Fruit fly (Drosophila melanogaster) whole organism, embryonic: ENCODE results near the gene CG14657.

Source experiments
- Aef1 ChIP-seq: fragments of 200-800 bp; sonication (Bioruptor generic); IDR thresholded peaks from 3 replicates; pipeline ENCODE4 v1.3.6; 2022; ENCODE audit warnings: missing biosample characterization, missing genetic modification characterization
- CG10321 ChIP-seq: fragments of 200-800 bp; sonication (Bioruptor generic); IDR thresholded peaks from 2 replicates; pipeline ENCODE4 v1.3.6; 2022; ENCODE audit warnings: missing biosample characterization, missing genetic modification characterization
- CG11085 ChIP-seq: fragments of 200-800 bp; sonication (Bioruptor generic); IDR thresholded peaks from 2 replicates; pipeline ENCODE4 v1.3.6; 2022; ENCODE audit warnings: missing biosample characterization, missing genetic modification characterization
- CG12659 ChIP-seq: fragments of 200-800 bp; sonication (Bioruptor generic); optimal IDR thresholded peaks from 3 replicates; lab custom pipeline; 2017; ENCODE audit warnings: mild to moderate bottlenecking, missing biosample characterization, missing genetic modification reagents, missing genetic modification characterization
- CG12769 ChIP-seq: fragments of 200-800 bp; sonication (Bioruptor generic); optimal IDR thresholded peaks from 2 replicates; lab custom pipeline; 2019; ENCODE audit warnings: missing biosample characterization, mild to moderate bottlenecking, missing genetic modification characterization, moderate library complexity
- CG14667 ChIP-seq: fragments of 200-800 bp; sonication (Bioruptor generic); IDR thresholded peaks from 2 replicates; pipeline ENCODE4 v1.3.6; 2022; ENCODE audit warnings: missing biosample characterization, missing genetic modification characterization
- CG15011 ChIP-seq: fragments of 200-800 bp; sonication (Bioruptor generic); optimal IDR thresholded peaks from 3 replicates; lab custom pipeline; 2018; ENCODE audit warnings: missing biosample characterization, mild to moderate bottlenecking, missing genetic modification characterization
- CG1603 ChIP-seq: fragments of 200-800 bp; sonication (Bioruptor generic); optimal IDR thresholded peaks from 2 replicates; lab custom pipeline; 2019; ENCODE audit warnings: missing biosample characterization, mild to moderate bottlenecking, missing genetic modification characterization, moderate library complexity
- CG4282 ChIP-seq: fragments of 200-800 bp; sonication (Bioruptor generic); optimal IDR thresholded peaks from 2 replicates; lab custom pipeline; 2016; ENCODE audit warnings: missing biosample characterization, missing genetic modification characterization
- CG4707 ChIP-seq: fragments of 200-800 bp; sonication (Bioruptor generic); optimal IDR thresholded peaks from 2 replicates; lab custom pipeline; 2018; ENCODE audit warnings: missing biosample characterization, mild to moderate bottlenecking, missing genetic modification characterization, moderate library complexity
- CG4730 ChIP-seq: fragments of 200-800 bp; sonication (Bioruptor generic); IDR thresholded peaks from 2 replicates; pipeline ENCODE4 v1.3.6; 2022; ENCODE audit warnings: missing biosample characterization, missing genetic modification characterization
- CG4854 ChIP-seq: fragments of 200-800 bp; sonication (Bioruptor generic); optimal IDR thresholded peaks from 2 replicates; lab custom pipeline; 2016; ENCODE audit warnings: missing biosample characterization, missing genetic modification characterization, inconsistent platforms
- CG5953 ChIP-seq: fragments of 200-800 bp; sonication (Bioruptor generic); IDR thresholded peaks from 2 replicates; pipeline ENCODE4 v1.3.6; 2022; ENCODE audit warnings: missing biosample characterization, missing genetic modification characterization
- CG7963 ChIP-seq: fragments of 200-800 bp; sonication (Bioruptor generic); IDR thresholded peaks from 3 replicates; pipeline ENCODE4 v1.3.6; 2022; ENCODE audit warnings: missing biosample characterization, missing genetic modification characterization; ENCODE audit not compliant: partially characterized antibody
- CHES-1-like ChIP-seq: fragments of 200-800 bp; sonication (Bioruptor generic); optimal IDR thresholded peaks from 2 replicates; lab custom pipeline; 2016; ENCODE audit warnings: missing biosample characterization, missing genetic modification characterization
- Camta ChIP-seq: fragments of 200-800 bp; sonication (Bioruptor generic); optimal IDR thresholded peaks from 2 replicates; lab custom pipeline; 2016; ENCODE audit warnings: missing biosample characterization, missing genetic modification characterization
- Chrac-16 ChIP-seq: fragments of 200-800 bp; sonication (Bioruptor generic); optimal IDR thresholded peaks from 3 replicates; lab custom pipeline; 2016; ENCODE audit warnings: missing biosample characterization, missing genetic modification characterization
- D19B ChIP-seq: fragments of 200-800 bp; sonication (Bioruptor generic); optimal IDR thresholded peaks from 2 replicates; lab custom pipeline; 2017; ENCODE audit warnings: missing biosample characterization, mild to moderate bottlenecking, missing genetic modification characterization
- Dip3 ChIP-seq: fragments of 200-800 bp; sonication (Bioruptor generic); optimal IDR thresholded peaks from 3 replicates; lab custom pipeline; 2016; ENCODE audit warnings: missing biosample characterization, missing genetic modification characterization
- E2f2 ChIP-seq: fragments of 200-800 bp; sonication (Bioruptor generic); IDR thresholded peaks from 2 replicates; pipeline ENCODE4 v1.3.6; 2022; ENCODE audit warnings: missing biosample characterization, missing genetic modification characterization
- Elba2 ChIP-seq: fragments of 200-800 bp; sonication (Bioruptor generic); optimal IDR thresholded peaks from 3 replicates; lab custom pipeline; 2016; ENCODE audit warnings: missing biosample characterization, missing genetic modification characterization
- Max ChIP-seq: fragments of 200-800 bp; sonication (Bioruptor generic); optimal IDR thresholded peaks from 2 replicates; lab custom pipeline; 2016; ENCODE audit warnings: missing biosample characterization, mild to moderate bottlenecking, missing genetic modification characterization
- Myb ChIP-seq: fragments of 200-800 bp; sonication (Bioruptor generic); optimal IDR thresholded peaks from 2 replicates; lab custom pipeline; 2016; ENCODE audit warnings: missing biosample characterization, missing genetic modification characterization
- NfI ChIP-seq: fragments of 200-800 bp; sonication (Bioruptor generic); optimal IDR thresholded peaks from 3 replicates; lab custom pipeline; 2018; ENCODE audit warnings: missing biosample characterization, mild to moderate bottlenecking, missing genetic modification characterization, moderate library complexity
- Optix ChIP-seq: fragments of 200-800 bp; sonication (Bioruptor generic); IDR thresholded peaks from 3 replicates; pipeline ENCODE4 v1.3.6; 2022; ENCODE audit warnings: missing biosample characterization, missing genetic modification characterization
- Vsx1 ChIP-seq: fragments of 200-800 bp; sonication (Bioruptor generic); optimal IDR thresholded peaks from 2 replicates; lab custom pipeline; 2017; ENCODE audit warnings: missing biosample characterization, mild to moderate bottlenecking, missing genetic modification characterization, missing genetic modification reagents
- abd-A ChIP-seq: fragments of 200-800 bp; sonication (Bioruptor generic); optimal IDR thresholded peaks from 3 replicates; lab custom pipeline; 2019; ENCODE audit warnings: missing biosample characterization, mild to moderate bottlenecking, missing genetic modification characterization, moderate library complexity
- croc ChIP-seq: fragments of 200-800 bp; sonication (Bioruptor generic); conservative IDR thresholded peaks from 3 replicates; pipeline ENCODE4 v1.3.6; 2022; ENCODE audit warnings: missing biosample characterization, missing genetic modification characterization
- crp ChIP-seq, 2 experiments: fragments of 200-800 bp; sonication (Bioruptor generic); optimal IDR thresholded peaks; 2 replicates in 1 of 2; 3 replicates in 1 of 2; lab custom pipeline; 2017; ENCODE audit warnings: missing biosample characterization in 2 of 2, missing genetic modification characterization in 2 of 2, mild to moderate bottlenecking in 1 of 2, moderate library complexity in 1 of 2
- dmrt11E ChIP-seq: fragments of 200-800 bp; sonication (Bioruptor generic); optimal IDR thresholded peaks from 3 replicates; lab custom pipeline; 2018; ENCODE audit warnings: missing biosample characterization, mild to moderate bottlenecking, missing genetic modification characterization, moderate library complexity
- dpn ChIP-seq, 2 experiments: fragments of 200-800 bp; sonication (Bioruptor generic); optimal IDR thresholded peaks; 3 replicates each; lab custom pipeline; 2016; ENCODE audit warnings: missing biosample characterization in 2 of 2, missing genetic modification characterization in 2 of 2
- eve ChIP-seq, 2 experiments: fragments of >200 bp; optimal IDR thresholded peaks; 2 replicates each; lab custom pipeline; 2017; ENCODE audit warnings: missing biosample characterization in 2 of 2, missing genetic modification characterization in 2 of 2
- ewg ChIP-seq: fragments of 200-800 bp; sonication (Bioruptor generic); optimal IDR thresholded peaks from 3 replicates; lab custom pipeline; 2017; ENCODE audit warnings: mild to moderate bottlenecking, missing biosample characterization, missing genetic modification reagents, missing genetic modification characterization
- fd3F ChIP-seq: fragments of 200-800 bp; sonication (Bioruptor generic); optimal IDR thresholded peaks from 2 replicates; lab custom pipeline; 2018; ENCODE audit warnings: missing biosample characterization, mild to moderate bottlenecking, missing genetic modification characterization, moderate library complexity
- grn ChIP-seq: fragments of 200-800 bp; sonication (Bioruptor generic); optimal IDR thresholded peaks from 3 replicates; lab custom pipeline; 2017; ENCODE audit warnings: missing biosample characterization, missing genetic modification characterization
- hth ChIP-seq: fragments of >200 bp; optimal IDR thresholded peaks from 2 replicates; lab custom pipeline; 2017; ENCODE audit warnings: inconsistent platforms
- jing ChIP-seq: fragments of 200-800 bp; sonication (Bioruptor generic); optimal IDR thresholded peaks from 2 replicates; lab custom pipeline; 2018; ENCODE audit warnings: missing biosample characterization, mild to moderate bottlenecking, missing genetic modification characterization
- lilli ChIP-seq: fragments of 200-800 bp; sonication (Bioruptor generic); optimal IDR thresholded peaks from 3 replicates; lab custom pipeline; 2016; ENCODE audit warnings: missing biosample characterization, missing genetic modification characterization
- odd ChIP-seq: fragments of 200-800 bp; sonication (Bioruptor generic); optimal IDR thresholded peaks from 2 replicates; lab custom pipeline; 2017; ENCODE audit warnings: missing biosample characterization, mild to moderate bottlenecking, missing genetic modification characterization
- org-1 ChIP-seq: fragments of 200-800 bp; sonication (Bioruptor generic); optimal IDR thresholded peaks from 2 replicates; lab custom pipeline; 2017; ENCODE audit warnings: missing biosample characterization, missing genetic modification characterization
- pan ChIP-seq, 4 experiments: fragments of >200 bp in 3 of 4; fragments of 200-800 bp in 1 of 4; sonication (Bioruptor generic) in 1 of 4; optimal IDR thresholded peaks in 3 of 4; IDR thresholded peaks in 1 of 4; 2 replicates each; pipeline versions ENCODE4 v1.3.6 to Lab custom; 2017 to 2022; ENCODE audit warnings: missing biosample characterization in 2 of 4, missing genetic modification characterization in 2 of 4, mixed read lengths in 1 of 4
- pho ChIP-seq: fragments of 200-800 bp; sonication (Bioruptor generic); optimal IDR thresholded peaks from 2 replicates; lab custom pipeline; 2016; ENCODE audit warnings: missing biosample characterization, missing genetic modification characterization
- phol ChIP-seq: fragments of 200-800 bp; sonication (Bioruptor generic); optimal IDR thresholded peaks from 3 replicates; lab custom pipeline; 2018; ENCODE audit warnings: missing biosample characterization, mild to moderate bottlenecking, missing genetic modification characterization, moderate library complexity
- pum ChIP-seq: fragments of 200-800 bp; sonication (Bioruptor generic); optimal IDR thresholded peaks from 2 replicates; lab custom pipeline; 2016; ENCODE audit warnings: missing biosample characterization, missing genetic modification characterization
- sens-2 ChIP-seq: fragments of 200-800 bp; sonication (Bioruptor generic); IDR thresholded peaks from 2 replicates; pipeline ENCODE4 v1.3.6; 2022; ENCODE audit warnings: missing biosample characterization, missing genetic modification characterization
- sna ChIP-seq: fragments of 200-800 bp; sonication (Bioruptor generic); IDR thresholded peaks from 2 replicates; pipeline ENCODE4 v1.3.6; 2022; ENCODE audit warnings: missing biosample characterization, missing genetic modification characterization; ENCODE audit not compliant: partially characterized antibody
- so ChIP-seq: fragments of 200-800 bp; sonication (Bioruptor generic); IDR thresholded peaks from 3 replicates; pipeline ENCODE4 v1.3.6; 2022; ENCODE audit warnings: missing biosample characterization, missing genetic modification characterization
- sqz ChIP-seq: fragments of 200-800 bp; sonication (Bioruptor generic); optimal IDR thresholded peaks from 3 replicates; lab custom pipeline; 2018; ENCODE audit warnings: missing biosample characterization, mild to moderate bottlenecking, missing genetic modification characterization
- tgo ChIP-seq: fragments of 200-800 bp; sonication (Bioruptor generic); IDR thresholded peaks from 3 replicates; pipeline ENCODE4 v1.3.6; 2022; ENCODE audit warnings: missing biosample characterization, missing genetic modification characterization
- vnd ChIP-seq: fragments of 200-800 bp; sonication (Bioruptor generic); IDR thresholded peaks from 3 replicates; pipeline ENCODE4 v1.3.6; 2022; ENCODE audit warnings: missing biosample characterization, missing genetic modification characterization; ENCODE audit not compliant: partially characterized antibody
- zen ChIP-seq: fragments of 200-800 bp; sonication (Bioruptor generic); optimal IDR thresholded peaks from 3 replicates; lab custom pipeline; 2018; ENCODE audit warnings: missing biosample characterization, mild to moderate bottlenecking, missing genetic modification characterization, moderate library complexity

Gene CG14657

DNA sequence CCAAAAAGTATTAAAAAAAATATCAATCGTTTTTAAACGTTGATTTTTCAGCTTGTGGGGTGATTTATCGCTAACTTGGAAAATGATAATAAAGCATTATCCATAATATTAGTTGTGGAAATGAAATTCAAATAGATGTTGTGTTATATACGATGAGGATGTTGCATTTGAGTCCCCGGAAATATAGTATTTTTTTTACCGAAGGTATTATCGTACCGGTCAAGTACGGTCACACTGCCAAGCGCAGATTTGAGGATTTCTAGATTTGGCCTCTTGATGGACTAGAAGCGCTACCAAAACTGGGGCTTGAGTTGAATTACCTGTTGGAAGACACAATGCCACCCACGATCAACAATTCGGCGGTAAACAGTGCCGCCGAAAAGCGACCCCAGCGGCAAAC is 45.9 kb downstream of the CG14657 start (continued):
- peak; percentile 18 for TF ChIP-seq NfI (GFP tag; lab: Kevin White, UChicago)
- TF ChIP-seq Max (GFP tag; lab: Kevin White, UChicago), result no peak
- no peak for TF ChIP-seq sens-2
- TF ChIP-seq crp (GFP tag; optimal IDR thresholded peaks at IDR 0.05; lab: Kevin White, UChicago), result no peak
- no peak for TF ChIP-seq hth (lab: Kevin White, UChicago)
- no peak for TF ChIP-seq CG10321 (GFP tag; lab: Robert Waterston, UW)
- TF ChIP-seq croc (GFP tag; lab: Robert Waterston, UW), result no peak; the same call in 2 of the 3 replicates
- no peak for TF ChIP-seq abd-A (tag; lab: Kevin White, UChicago)
- TF ChIP-seq so (GFP tag; lab: Robert Waterston, UW), result no peak
- TF ChIP-seq CG12769 (tag; lab: Kevin White, UChicago), result peak; percentile 48
- no peak for TF ChIP-seq CG5953 (GFP tag; lab: Robert Waterston, UW)
- peak; percentile 0 for TF ChIP-seq CG4854 (GFP tag; lab: Kevin White, UChicago)
- no peak for TF ChIP-seq sna
- no peak for TF ChIP-seq jing (GFP tag; lab: Kevin White, UChicago)
- TF ChIP-seq CG1603 (tag; lab: Kevin White, UChicago), result peak; percentile 81
- peak; percentile 41; the same call in 1 of the 3 replicates for TF ChIP-seq tgo
- TF ChIP-seq zen (tag; lab: Kevin White, UChicago), result peak; percentile 34
- peak; percentile 50 for TF ChIP-seq Myb (GFP tag; lab: Kevin White, UChicago)
- TF ChIP-seq org-1 (GFP tag; lab: Kevin White, UChicago), result no peak
- no peak for TF ChIP-seq CG4730 (GFP tag; lab: Robert Waterston, UW)
- TF ChIP-seq eve (GFP tag; optimal IDR thresholded peaks at IDR 0.05; lab: Kevin White, UChicago), result no peak
- no peak for TF ChIP-seq CG4707 (GFP tag; lab: Kevin White, UChicago)
- no peak for TF ChIP-seq grn (GFP tag; lab: Kevin White, UChicago)
- peak; percentile 56 for TF ChIP-seq CG12659 (GFP tag; lab: Kevin White, UChicago)
- TF ChIP-seq sqz, result no peak
- TF ChIP-seq D19B (GFP tag; lab: Kevin White, UChicago), result no peak
- peak; percentile 65 for TF ChIP-seq phol
- no peak for TF ChIP-seq odd (GFP tag; lab: Kevin White, UChicago)
- TF ChIP-seq CG11085, result no peak
- TF ChIP-seq Dip3, result peak; percentile 17
- peak; percentile 27 to 51 for TF ChIP-seq dpn (GFP tag; optimal IDR thresholded peaks at IDR 0.05; lab: Kevin White, UChicago)
- TF ChIP-seq Aef1 (GFP tag; lab: Robert Waterston, UW), result no peak
- peak; percentile 43 for TF ChIP-seq E2f2 (GFP tag; lab: Robert Waterston, UW)
- no peak for TF ChIP-seq Optix (GFP tag; lab: Robert Waterston, UW)
- peak; percentile 33 for TF ChIP-seq Camta (GFP tag; lab: Kevin White, UChicago)
- TF ChIP-seq Vsx1 (GFP tag; lab: Kevin White, UChicago), result no peak
- peak; percentile 38 for TF ChIP-seq CHES-1-like
- peak; percentile 37 for TF ChIP-seq lilli (GFP tag; lab: Kevin White, UChicago)
- TF ChIP-seq CG14667 (GFP tag; lab: Robert Waterston, UW), result no peak
- TF ChIP-seq dmrt11E (tag; lab: Kevin White, UChicago), result no peak
- TF ChIP-seq CG7963 (GFP tag; lab: Robert Waterston, UW), result no peak
- TF ChIP-seq pan (optimal IDR thresholded peaks at IDR 0.05; lab: Kevin White, UChicago), result no peak
- TF ChIP-seq pan (GFP tag; optimal IDR thresholded peaks at IDR 0.05 in 1 of 2, IDR thresholded peaks at IDR 0.05 in 1 of 2), result peak in 1 of 2 experiments; percentile 33
- no peak for TF ChIP-seq vnd (GFP tag; lab: Robert Waterston, UW)
- peak; percentile 11 for TF ChIP-seq ewg (GFP tag; lab: Kevin White, UChicago)
- peak; percentile 13 for TF ChIP-seq Elba2
- peak; percentile 43 for TF ChIP-seq pum (GFP tag; lab: Kevin White, UChicago)
- TF ChIP-seq Chrac-16 (GFP tag; lab: Kevin White, UChicago), result peak; percentile 32
- no peak for TF ChIP-seq CG15011
- peak; percentile 14 for TF ChIP-seq pho (GFP tag; lab: Kevin White, UChicago)
- TF ChIP-seq fd3F (GFP tag; lab: Kevin White, UChicago), result peak; percentile 28
- no peak for TF ChIP-seq CG4282 (GFP tag; lab: Kevin White, UChicago)
